Worm (Caenorhabditis elegans) whole organism, L1 larva: Measurements from ENCODE around the gene F54E7.6.

Source experiments
- C34B4.2 ChIP-seq: sonication (generic microtip); optimal IDR thresholded peaks from 2 replicates; lab custom pipeline; 2017; ENCODE audit warnings: mild to moderate bottlenecking, missing genetic modification characterization, missing compliant biosample characterization
- F16B12.6 ChIP-seq: fragments of 150-350 bp; optimal IDR thresholded peaks from 2 replicates; lab custom pipeline; 2014; ENCODE audit warnings: missing biosample characterization, missing genetic modification characterization
- aly-2 ChIP-seq: fragments of 150-350 bp; optimal IDR thresholded peaks from 2 replicates; lab custom pipeline; 2014; ENCODE audit warnings: missing biosample characterization, missing genetic modification characterization
- ama-1 ChIP-seq: fragments of 150-350 bp; optimal IDR thresholded peaks from 2 replicates; lab custom pipeline; 2014
- blmp-1 ChIP-seq: fragments of 150-350 bp; optimal IDR thresholded peaks from 2 replicates; lab custom pipeline; 2014; ENCODE audit warnings: missing biosample characterization, missing genetic modification characterization
- ceh-88 ChIP-seq: fragments of 200-800 bp; sonication (Bioruptor generic); IDR thresholded peaks from 2 replicates; pipeline ENCODE4 v1.3.6; 2022; ENCODE audit warnings: missing genetic modification characterization, missing compliant biosample characterization
- dpl-1 ChIP-seq, 3 experiments: fragments of 150-350 bp in 2 of 3; sonication (generic microtip) in 1 of 3; optimal IDR thresholded peaks; 2 replicates each; lab custom pipeline; 2014 to 2017; ENCODE audit warnings: missing biosample characterization in 3 of 3, missing genetic modification characterization in 3 of 3, missing genetic modification reagents in 3 of 3
- dsc-1 ChIP-seq: sonication (generic microtip); optimal IDR thresholded peaks from 2 replicates; lab custom pipeline; 2016; ENCODE audit warnings: mild to moderate bottlenecking, missing genetic modification characterization, missing compliant biosample characterization
- efl-1 ChIP-seq, 4 experiments: fragments of 150-350 bp; optimal IDR thresholded peaks in 3 of 4; peaks in 1 of 4; 1 replicate in 1 of 4; 2 replicates in 3 of 4; lab custom pipeline; 2014; ENCODE audit warnings: missing biosample characterization in 2 of 4, missing genetic modification characterization in 2 of 4, missing genetic modification reagents in 2 of 4
- efl-3 ChIP-seq: fragments of 200-800 bp; sonication (Bioruptor generic); optimal IDR thresholded peaks from 2 replicates; lab custom pipeline; 2018; ENCODE audit warnings: mild to moderate bottlenecking, missing genetic modification characterization, missing compliant biosample characterization
- egl-27 ChIP-seq, 2 experiments: fragments of 150-350 bp in 1 of 2; sonication (generic microtip); optimal IDR thresholded peaks; 3 replicates each; lab custom pipeline; 2017 to 2018; ENCODE audit warnings: missing biosample characterization in 2 of 2, missing genetic modification characterization in 2 of 2, missing genetic modification reagents in 2 of 2
- elt-2 ChIP-seq: sonication (generic microtip); optimal IDR thresholded peaks from 2 replicates; lab custom pipeline; 2016; ENCODE audit warnings: missing genetic modification characterization, mild to moderate bottlenecking, inconsistent platforms, missing compliant biosample characterization, missing genetic modification reagents
- elt-3 ChIP-seq, 6 experiments: fragments of 150-350 bp in 1 of 6; sonication (generic microtip); optimal IDR thresholded peaks; 2 replicates each; lab custom pipeline; 2017 to 2018; ENCODE audit warnings: missing biosample characterization in 6 of 6, missing genetic modification characterization in 6 of 6, inconsistent platforms in 1 of 6
- fkh-10 ChIP-seq: sonication (generic microtip); optimal IDR thresholded peaks from 2 replicates; lab custom pipeline; 2017; ENCODE audit warnings: missing biosample characterization, missing genetic modification reagents, missing genetic modification characterization
- fkh-4 ChIP-seq: sonication (generic microtip); optimal IDR thresholded peaks from 2 replicates; lab custom pipeline; 2016; ENCODE audit warnings: missing compliant biosample characterization, missing genetic modification characterization, borderline replicate concordance
- fkh-8 ChIP-seq: sonication (generic microtip); optimal IDR thresholded peaks from 2 replicates; lab custom pipeline; 2016; ENCODE audit warnings: mild to moderate bottlenecking, missing genetic modification characterization, missing compliant biosample characterization
- fos-1 ChIP-seq: fragments of 150-350 bp; optimal IDR thresholded peaks from 2 replicates; lab custom pipeline; 2014; ENCODE audit warnings: missing biosample characterization, missing genetic modification characterization
- grh-1 ChIP-seq: fragments of 200-800 bp; sonication (Bioruptor generic); IDR thresholded peaks from 2 replicates; pipeline ENCODE4 v1.3.6; 2022; ENCODE audit warnings: missing genetic modification reagents, missing genetic modification characterization, missing compliant biosample characterization
- hlh-17 ChIP-seq: fragments of 200-800 bp; sonication (Bioruptor generic); optimal IDR thresholded peaks from 2 replicates; lab custom pipeline; 2018; ENCODE audit warnings: missing genetic modification characterization, mild to moderate bottlenecking, missing compliant biosample characterization, moderate library complexity, borderline replicate concordance
- hlh-4 ChIP-seq: sonication (generic microtip); optimal IDR thresholded peaks from 2 replicates; lab custom pipeline; 2016; ENCODE audit warnings: mild to moderate bottlenecking, missing genetic modification characterization, missing compliant biosample characterization
- hpl-2 ChIP-seq: fragments of 150-350 bp; optimal IDR thresholded peaks from 2 replicates; lab custom pipeline; 2014; ENCODE audit warnings: missing biosample characterization, missing genetic modification reagents, missing genetic modification characterization
- isw-1 ChIP-seq: fragments of 200-800 bp; sonication (Bioruptor generic); IDR thresholded peaks from 2 replicates; pipeline ENCODE4 v1.3.6; 2022; ENCODE audit warnings: missing genetic modification characterization, missing compliant biosample characterization
- jun-1 ChIP-seq: fragments of 150-350 bp; optimal IDR thresholded peaks from 2 replicates; lab custom pipeline; 2014; ENCODE audit warnings: missing biosample characterization, missing genetic modification reagents, missing genetic modification characterization
- lin-14 ChIP-seq: fragments of 200-800 bp; sonication (Bioruptor generic); optimal IDR thresholded peaks from 2 replicates; lab custom pipeline; 2018; ENCODE audit warnings: mild to moderate bottlenecking, missing genetic modification characterization, moderate library complexity, missing compliant biosample characterization
- lin-15B ChIP-seq: fragments of 150-350 bp; sonication (generic microtip); optimal IDR thresholded peaks from 3 replicates; lab custom pipeline; 2014; ENCODE audit warnings: missing biosample characterization, missing genetic modification characterization
- lir-3 ChIP-seq: sonication (generic microtip); optimal IDR thresholded peaks from 2 replicates; lab custom pipeline; 2016; ENCODE audit warnings: mild to moderate bottlenecking, missing genetic modification characterization, moderate library complexity, missing compliant biosample characterization; ENCODE audit not compliant: poor library complexity
- lsy-2 ChIP-seq, 2 experiments: fragments of 150-350 bp; optimal IDR thresholded peaks; 2 replicates each; lab custom pipeline; 2014; ENCODE audit warnings: missing biosample characterization in 2 of 2, missing genetic modification characterization in 2 of 2
- nhr-11 ChIP-seq: fragments of 150-350 bp; optimal IDR thresholded peaks from 2 replicates; lab custom pipeline; 2014; ENCODE audit warnings: missing biosample characterization, missing genetic modification characterization
- nhr-12 ChIP-seq: sonication (generic microtip); optimal IDR thresholded peaks from 2 replicates; lab custom pipeline; 2017; ENCODE audit warnings: missing biosample characterization, missing genetic modification characterization
- nhr-19 ChIP-seq: fragments of 200-800 bp; sonication (Bioruptor generic); conservative IDR thresholded peaks from 2 replicates; pipeline ENCODE4 v1.3.6; 2022; ENCODE audit warnings: missing genetic modification characterization, missing compliant biosample characterization
- nhr-20 ChIP-seq: sonication (generic microtip); optimal IDR thresholded peaks from 2 replicates; lab custom pipeline; 2016; ENCODE audit warnings: mild to moderate bottlenecking, missing genetic modification characterization, missing compliant biosample characterization
- nhr-237 ChIP-seq: fragments of 150-350 bp; optimal IDR thresholded peaks from 2 replicates; lab custom pipeline; 2014; ENCODE audit warnings: missing biosample characterization, missing genetic modification characterization
- nhr-28 ChIP-seq: fragments of 150-350 bp; optimal IDR thresholded peaks from 2 replicates; lab custom pipeline; 2014; ENCODE audit warnings: missing biosample characterization, missing genetic modification characterization
- nhr-47 ChIP-seq: sonication (generic microtip); optimal IDR thresholded peaks from 2 replicates; lab custom pipeline; 2016; ENCODE audit warnings: mild to moderate bottlenecking, missing genetic modification characterization, moderate library complexity, missing compliant biosample characterization
- nhr-71 ChIP-seq: sonication (generic microtip); optimal IDR thresholded peaks from 2 replicates; lab custom pipeline; 2016; ENCODE audit warnings: mild to moderate bottlenecking, missing genetic modification characterization, moderate library complexity, missing compliant biosample characterization
- nhr-76 ChIP-seq: sonication (generic microtip); optimal IDR thresholded peaks from 2 replicates; lab custom pipeline; 2017; ENCODE audit warnings: missing biosample characterization, missing genetic modification characterization
- nhr-77 ChIP-seq: fragments of 150-350 bp; optimal IDR thresholded peaks from 2 replicates; lab custom pipeline; 2014; ENCODE audit warnings: missing biosample characterization, missing genetic modification characterization
- pag-3 ChIP-seq: sonication (generic microtip); optimal IDR thresholded peaks from 2 replicates; lab custom pipeline; 2017; ENCODE audit warnings: missing genetic modification characterization, mild to moderate bottlenecking, missing compliant biosample characterization, antibody characterized with exemption, borderline replicate concordance; ENCODE audit not compliant: insufficient read depth
- rnt-1 ChIP-seq: sonication (generic microtip); optimal IDR thresholded peaks from 2 replicates; lab custom pipeline; 2016; ENCODE audit warnings: mild to moderate bottlenecking, missing genetic modification characterization, moderate library complexity, missing compliant biosample characterization
- snpc-4 ChIP-seq: fragments of 150-350 bp; optimal IDR thresholded peaks from 2 replicates; lab custom pipeline; 2014; ENCODE audit warnings: missing biosample characterization, missing genetic modification characterization
- sox-4 ChIP-seq: sonication (generic microtip); optimal IDR thresholded peaks from 2 replicates; lab custom pipeline; 2016; ENCODE audit warnings: missing genetic modification characterization, missing compliant biosample characterization
- sptf-1 ChIP-seq: fragments of 150-350 bp; optimal IDR thresholded peaks from 2 replicates; lab custom pipeline; 2014; ENCODE audit warnings: missing biosample characterization, missing genetic modification characterization
- swsn-7 ChIP-seq: sonication (generic microtip); optimal IDR thresholded peaks from 2 replicates; lab custom pipeline; 2016; ENCODE audit warnings: missing genetic modification characterization, missing compliant biosample characterization
- tbx-2 ChIP-seq: sonication (generic microtip); optimal IDR thresholded peaks from 2 replicates; lab custom pipeline; 2016; ENCODE audit warnings: missing genetic modification characterization, missing compliant biosample characterization
- tlp-1 ChIP-seq: fragments of 150-350 bp; optimal IDR thresholded peaks from 2 replicates; lab custom pipeline; 2014; ENCODE audit warnings: missing biosample characterization, missing genetic modification characterization
- unc-130 ChIP-seq: fragments of 150-350 bp; optimal IDR thresholded peaks from 2 replicates; lab custom pipeline; 2017; ENCODE audit warnings: missing biosample characterization, missing genetic modification characterization, inconsistent platforms
- unc-30 ChIP-seq: sonication (generic microtip); optimal IDR thresholded peaks from 2 replicates; lab custom pipeline; 2017; ENCODE audit warnings: missing biosample characterization, missing genetic modification characterization
- unc-62 ChIP-seq: fragments of 150-350 bp; optimal IDR thresholded peaks from 2 replicates; lab custom pipeline; 2014; ENCODE audit warnings: missing biosample characterization, missing genetic modification reagents, missing genetic modification characterization
- unc-86 ChIP-seq: sonication (generic microtip); optimal IDR thresholded peaks from 2 replicates; lab custom pipeline; 2016; ENCODE audit warnings: missing genetic modification characterization, missing compliant biosample characterization
- vab-15 ChIP-seq: sonication (generic microtip); optimal IDR thresholded peaks from 2 replicates; lab custom pipeline; 2017; ENCODE audit warnings: missing genotype, mild to moderate bottlenecking, missing genetic modification characterization, missing compliant biosample characterization
- zag-1 ChIP-seq: fragments of 150-350 bp; optimal IDR thresholded peaks from 2 replicates; lab custom pipeline; 2014; ENCODE audit warnings: missing biosample characterization, missing genetic modification characterization
- zip-4 ChIP-seq: fragments of 200-800 bp; sonication (Bioruptor generic); optimal IDR thresholded peaks from 2 replicates; lab custom pipeline; 2018; ENCODE audit warnings: mild to moderate bottlenecking, missing genetic modification characterization, moderate library complexity, missing compliant biosample characterization
- ztf-11 ChIP-seq, 2 experiments: sonication (generic microtip); optimal IDR thresholded peaks; 2 replicates each; lab custom pipeline; 2016 to 2017; ENCODE audit warnings: missing genetic modification characterization in 2 of 2, missing biosample characterization in 1 of 2, missing compliant biosample characterization in 1 of 2

The F54E7.6 gene

ce11 chrIII:5621236-5621635 lies 39.6 kb downstream of the F54E7.6 start:
- no peak for TF ChIP-seq unc-30
- no peak for TF ChIP-seq hlh-17 (GFP tag; lab: Kevin White, UChicago)
- TF ChIP-seq sox-4 (tag; lab: Kevin White, UChicago): no peak
- TF ChIP-seq ceh-88 (GFP tag; lab: Robert Waterston, UW): no peak; the same call in 1 of the 2 replicates
- no peak for TF ChIP-seq C34B4.2 (tag; lab: Kevin White, UChicago)
- TF ChIP-seq elt-3 (tag; optimal IDR thresholded peaks at IDR 0.05; lab: Kevin White, UChicago): peak in 2 of 6 experiments; percentile 4 to 5
- peak; percentile 44 for TF ChIP-seq nhr-19 (GFP tag; lab: Robert Waterston, UW)
- TF ChIP-seq hpl-2: no peak
- peak; percentile 63 to 75 for TF ChIP-seq efl-1 (optimal IDR thresholded peaks at IDR 0.05; lab: Kevin White, UChicago)
- TF ChIP-seq efl-1 (GFP tag; optimal IDR thresholded peaks at IDR 0.05 in 1 of 2; lab: Kevin White, UChicago): peak; percentile 42 to 93
- TF ChIP-seq sptf-1: no peak
- TF ChIP-seq blmp-1 (tag; lab: Kevin White, UChicago): peak; percentile 67
- TF ChIP-seq dsc-1 (tag; lab: Kevin White, UChicago): peak; percentile 60
- TF ChIP-seq nhr-77 (tag; lab: Kevin White, UChicago): peak; percentile 59
- TF ChIP-seq pag-3 (tag; lab: Kevin White, UChicago): no peak
- TF ChIP-seq F16B12.6 (tag; lab: Kevin White, UChicago): no peak
- TF ChIP-seq ama-1 (lab: Kevin White, UChicago): no peak
- no peak for TF ChIP-seq egl-27 (tag; optimal IDR thresholded peaks at IDR 0.05; lab: Kevin White, UChicago)
- TF ChIP-seq vab-15 (tag; lab: Kevin White, UChicago): no peak
- TF ChIP-seq nhr-76: no peak
- TF ChIP-seq lsy-2 (tag; optimal IDR thresholded peaks at IDR 0.05; lab: Kevin White, UChicago): peak; percentile 55 to 64
- peak; percentile 63 for TF ChIP-seq jun-1
- TF ChIP-seq zag-1 (tag; lab: Kevin White, UChicago): no peak
- TF ChIP-seq tlp-1 (tag; lab: Kevin White, UChicago): no peak
- peak; percentile 63 for TF ChIP-seq swsn-7
- peak; percentile 62 for TF ChIP-seq nhr-20
- peak; percentile 2 to 26 (median 12) for TF ChIP-seq dpl-1 (GFP tag; optimal IDR thresholded peaks at IDR 0.05; lab: Kevin White, UChicago)
- peak; percentile 16 for TF ChIP-seq fos-1
- peak; percentile 40 for TF ChIP-seq snpc-4
- TF ChIP-seq nhr-28 (tag; lab: Kevin White, UChicago): no peak
- TF ChIP-seq lir-3: no peak
- TF ChIP-seq unc-62: no peak
- TF ChIP-seq zip-4 (GFP tag; lab: Kevin White, UChicago): no peak
- TF ChIP-seq unc-86: peak; percentile 68
- peak; percentile 78 for TF ChIP-seq nhr-71 (tag; lab: Kevin White, UChicago)
- peak; percentile 40 for TF ChIP-seq unc-130 (tag; lab: Kevin White, UChicago)
- no peak for TF ChIP-seq ztf-11 (tag; optimal IDR thresholded peaks at IDR 0.05; lab: Kevin White, UChicago)
- peak; percentile 61 for TF ChIP-seq tbx-2 (tag; lab: Kevin White, UChicago)
- peak; percentile 90 for TF ChIP-seq fkh-8 (tag; lab: Kevin White, UChicago)
- peak; percentile 30 for TF ChIP-seq nhr-11 (tag; lab: Kevin White, UChicago)
- no peak for TF ChIP-seq lin-15B (tag; lab: Kevin White, UChicago)
- TF ChIP-seq hlh-4 (tag; lab: Kevin White, UChicago): no peak
- TF ChIP-seq nhr-237 (tag; lab: Kevin White, UChicago): no peak
- TF ChIP-seq isw-1 (GFP tag; lab: Robert Waterston, UW): peak; percentile 26; the same call in 1 of the 2 replicates
- TF ChIP-seq lin-14 (GFP tag; lab: Kevin White, UChicago): peak; percentile 98
- no peak for TF ChIP-seq fkh-10
- no peak for TF ChIP-seq grh-1
- TF ChIP-seq rnt-1 (tag; lab: Kevin White, UChicago): peak; percentile 72
- peak; percentile 30 for TF ChIP-seq elt-2
- peak; percentile 71 for TF ChIP-seq nhr-47
- no peak for TF ChIP-seq nhr-12 (tag; lab: Kevin White, UChicago)
- TF ChIP-seq aly-2: no peak
- no peak for TF ChIP-seq efl-3 (GFP tag; lab: Kevin White, UChicago)
- no peak for TF ChIP-seq fkh-4 (tag; lab: Kevin White, UChicago)
